Fruit fly (Drosophila melanogaster): Measurements from ENCODE around the gene CG15529.

Gene CG15529

dm6 chr3R:30151300-30152109 lies at the start of gene CG15529:
TSS of gene CG15529 (plus strand) at chr3R:30152059.
- TF ChIP-seq N (GFP tag; optimal IDR thresholded peaks at IDR 0.05) (no peak), rgr (GFP tag; optimal IDR thresholded peaks at IDR 0.05) (peak; percentile 30), sage (GFP tag; optimal IDR thresholded peaks at IDR 0.05) (no peak), dsf (GFP tag; optimal IDR thresholded peaks at IDR 0.05; ENCODE audit: borderline replicate concordance) (no peak), h (GFP tag; optimal IDR thresholded peaks at IDR 0.05) (peak; percentile 57), OdsH (GFP tag; optimal IDR thresholded peaks at IDR 0.05) (no peak), ey (GFP tag; optimal IDR thresholded peaks at IDR 0.05) (peak; percentile 26), fru (GFP tag; optimal IDR thresholded peaks at IDR 0.05) (no peak), GATAd (GFP tag; optimal IDR thresholded peaks at IDR 0.05) (no peak), pan (optimal IDR thresholded peaks at IDR 0.05) (no peak), Rel (GFP tag; optimal IDR thresholded peaks at IDR 0.05) (no peak), Rel (tag; optimal IDR thresholded peaks at IDR 0.05) (peak; percentile 11), CG9705 (GFP tag; optimal IDR thresholded peaks at IDR 0.05) (no peak), foxo (GFP tag; optimal IDR thresholded peaks at IDR 0.05) (peak in 1 of 2 experiments; percentile 1), dl (GFP tag; optimal IDR thresholded peaks at IDR 0.05; ENCODE audit: insufficient read depth in 1 of 2, partially characterized antibody in 2 of 2) (no peak), Hnf4 (GFP tag; optimal IDR thresholded peaks at IDR 0.05) (no peak), lola (GFP tag; optimal IDR thresholded peaks at IDR 0.05) (no peak), dmrt93B (GFP tag; optimal IDR thresholded peaks at IDR 0.05) (no peak), HLH106 (tag; optimal IDR thresholded peaks at IDR 0.05) (peak; percentile 39), Abd-B (GFP tag; optimal IDR thresholded peaks at IDR 0.05) (no peak)

dm6 chr3R:30102806-30103619 lies 48.8 kb upstream of the CG15529 start:
- TF ChIP-seq lola (GFP tag; optimal IDR thresholded peaks at IDR 0.05) (no peak), h (GFP tag; optimal IDR thresholded peaks at IDR 0.05) (peak; percentile 91), brk (GFP tag; optimal IDR thresholded peaks at IDR 0.05) (no peak), woc (GFP tag; optimal IDR thresholded peaks at IDR 0.05) (no peak), Hr83 (GFP tag; optimal IDR thresholded peaks at IDR 0.05; ENCODE audit: poor library complexity, severe bottlenecking) (no peak), Rel (GFP tag; optimal IDR thresholded peaks at IDR 0.05) (no peak), Rel (tag; optimal IDR thresholded peaks at IDR 0.05) (peak; percentile 97), sage (GFP tag; optimal IDR thresholded peaks at IDR 0.05) (no peak), Abd-B (GFP tag; optimal IDR thresholded peaks at IDR 0.05) (no peak), Myc (optimal IDR thresholded peaks at IDR 0.05) (no peak), OdsH (GFP tag; optimal IDR thresholded peaks at IDR 0.05) (peak; percentile 31), psq (GFP tag; optimal IDR thresholded peaks at IDR 0.05) (no peak), Dfd (GFP tag; optimal IDR thresholded peaks at IDR 0.05) (no peak), Sp1 (GFP tag; optimal IDR thresholded peaks at IDR 0.05) (peak; percentile 31), rgr (GFP tag; optimal IDR thresholded peaks at IDR 0.05) (peak; percentile 44), jim (GFP tag; optimal IDR thresholded peaks at IDR 0.05) (no peak), Mio (GFP tag; optimal IDR thresholded peaks at IDR 0.05) (peak; percentile 73), pan (optimal IDR thresholded peaks at IDR 0.05) (no peak), CrebA (GFP tag; optimal IDR thresholded peaks at IDR 0.05; ENCODE audit: borderline replicate concordance) (no peak), tai (GFP tag; optimal IDR thresholded peaks at IDR 0.05) (no peak), Hr78 (GFP tag; optimal IDR thresholded peaks at IDR 0.05) (no peak), Vsx2 (GFP tag; optimal IDR thresholded peaks at IDR 0.05; ENCODE audit: partially characterized antibody) (no peak), ey (GFP tag; optimal IDR thresholded peaks at IDR 0.05) (peak; percentile 12), CG9705 (GFP tag; optimal IDR thresholded peaks at IDR 0.05) (no peak), Hnf4 (GFP tag; optimal IDR thresholded peaks at IDR 0.05) (peak; percentile 40), HLH106 (tag; optimal IDR thresholded peaks at IDR 0.05) (peak; percentile 31), dl (GFP tag; optimal IDR thresholded peaks at IDR 0.05; ENCODE audit: insufficient read depth in 1 of 2, partially characterized antibody in 2 of 2) (no peak), sv (GFP tag; optimal IDR thresholded peaks at IDR 0.05) (no peak), CG32264 (GFP tag; optimal IDR thresholded peaks at IDR 0.05) (no peak), Jra (GFP tag; optimal IDR thresholded peaks at IDR 0.05) (no peak), dmrt93B (GFP tag; optimal IDR thresholded peaks at IDR 0.05) (no peak), GATAd (GFP tag; optimal IDR thresholded peaks at IDR 0.05) (no peak), fru (GFP tag; optimal IDR thresholded peaks at IDR 0.05) (peak; percentile 46), dsf (GFP tag; optimal IDR thresholded peaks at IDR 0.05; ENCODE audit: borderline replicate concordance) (no peak), Dif (GFP tag; optimal IDR thresholded peaks at IDR 0.05; ENCODE audit: partially characterized antibody) (no peak), foxo (GFP tag; optimal IDR thresholded peaks at IDR 0.05) (peak in 1 of 2 experiments; percentile 51), usp (GFP tag; optimal IDR thresholded peaks at IDR 0.05) (no peak), N (GFP tag; optimal IDR thresholded peaks at IDR 0.05) (peak; percentile 2), br (GFP tag; optimal IDR thresholded peaks at IDR 0.05) (peak; percentile 37)
